Fruit fly (Drosophila melanogaster): Measurements from ENCODE around the gene kmr.
A peak's percentile ranks its signal among the peaks of the same experiment; 100 is the strongest.

Gene kmr

dm6 chr3R:13683624-13684568 lies 31.1 kb upstream of the kmr start, which contains the start of gene flfl (continued):
- TF ChIP-seq CG33213 (GFP tag; optimal IDR thresholded peaks at IDR 0.05) (peak; percentile 18), ranshi (GFP tag; IDR thresholded peaks at IDR 0.05) (no peak), fd64A (GFP tag; optimal IDR thresholded peaks at IDR 0.05) (no peak), bab2 (GFP tag; optimal IDR thresholded peaks at IDR 0.05) (no peak), Max (GFP tag; optimal IDR thresholded peaks at IDR 0.05) (peak; percentile 1), CG6813 (GFP tag; optimal IDR thresholded peaks at IDR 0.05) (peak; percentile 30), D (optimal IDR thresholded peaks at IDR 0.05) (peak; percentile 26), D (GFP tag; optimal IDR thresholded peaks at IDR 0.05) (no peak), Atf3 (GFP tag; optimal IDR thresholded peaks at IDR 0.05) (peak; percentile 31), CG13624 (GFP tag; optimal IDR thresholded peaks at IDR 0.05) (peak; percentile 34), slbo (GFP tag; IDR thresholded peaks at IDR 0.05) (no peak), Gug (GFP tag; IDR thresholded peaks at IDR 0.05) (no peak; the same call in 3 of the 4 replicates), CG15269 (tag; optimal IDR thresholded peaks at IDR 0.05) (no peak), pita (GFP tag; optimal IDR thresholded peaks at IDR 0.05) (no peak), Awh (GFP tag; IDR thresholded peaks at IDR 0.05) (no peak), mld (GFP tag; IDR thresholded peaks at IDR 0.05; ENCODE audit: partially characterized antibody) (no peak), CG8478 (optimal IDR thresholded peaks at IDR 0.05) (peak; percentile 85), fd96Cb (tag; optimal IDR thresholded peaks at IDR 0.05) (no peak), CG5245 (GFP tag; optimal IDR thresholded peaks at IDR 0.05) (no peak), chinmo (GFP tag; IDR thresholded peaks at IDR 0.05; ENCODE audit: partially characterized antibody) (no peak), CG14710 (tag; optimal IDR thresholded peaks at IDR 0.05) (peak; percentile 53), Trl (optimal IDR thresholded peaks at IDR 0.05) (peak; percentile 100), Trl (GFP tag; optimal IDR thresholded peaks at IDR 0.05) (peak; percentile 61), zf30C (GFP tag; optimal IDR thresholded peaks at IDR 0.05) (no peak), dan (GFP tag; IDR thresholded peaks at IDR 0.05) (no peak), CG8359 (GFP tag; optimal IDR thresholded peaks at IDR 0.05; ENCODE audit: borderline replicate concordance) (peak; percentile 9), CG1647 (GFP tag; optimal IDR thresholded peaks at IDR 0.05) (no peak), D19A (tag; optimal IDR thresholded peaks at IDR 0.05) (peak; percentile 30), CG2120 (GFP tag; optimal IDR thresholded peaks at IDR 0.05) (peak; percentile 33), Ets65A (GFP tag) (no peak), usp (GFP tag; optimal IDR thresholded peaks at IDR 0.05) (no peak), stc (GFP tag; IDR thresholded peaks at IDR 0.05) (no peak), Hr39 (optimal IDR thresholded peaks at IDR 0.05) (no peak), da (GFP tag; optimal IDR thresholded peaks at IDR 0.05) (no peak), h (optimal IDR thresholded peaks at IDR 0.05) (no peak), Atf-2 (GFP tag; optimal IDR thresholded peaks at IDR 0.05) (no peak), MESR4 (GFP tag; optimal IDR thresholded peaks at IDR 0.05) (peak; percentile 94), zen2 (GFP tag; IDR thresholded peaks at IDR 0.05; ENCODE audit: partially characterized antibody) (no peak), Fer3 (tag; optimal IDR thresholded peaks at IDR 0.05) (no peak), Dip2 (GFP tag; IDR thresholded peaks at IDR 0.05) (no peak), danr (GFP tag; IDR thresholded peaks at IDR 0.05) (no peak), CG12942 (GFP tag; optimal IDR thresholded peaks at IDR 0.05) (no peak), CG11093 (GFP tag; IDR thresholded peaks at IDR 0.05) (no peak), CG16863 (GFP tag; optimal IDR thresholded peaks at IDR 0.05) (peak; percentile 22), lab (GFP tag; optimal IDR thresholded peaks at IDR 0.05) (peak; percentile 35), CG11247 (GFP tag; IDR thresholded peaks at IDR 0.05) (no peak), Antp (GFP tag; optimal IDR thresholded peaks at IDR 0.05) (no peak), Myb (GFP tag; optimal IDR thresholded peaks at IDR 0.05) (peak; percentile 81), Blimp-1 (GFP tag; optimal IDR thresholded peaks at IDR 0.05) (no peak), CG15479 (GFP tag; optimal IDR thresholded peaks at IDR 0.05) (no peak), tx (GFP tag; optimal IDR thresholded peaks at IDR 0.05) (no peak)
